Worm (Caenorhabditis elegans) whole organism, mixed stage, embryonic: Measurements from ENCODE around the gene T19C4.24.

Source experiments
- elt-1 ChIP-seq: sonication (generic microtip); optimal IDR thresholded peaks from 2 replicates; lab custom pipeline; 2017; ENCODE audit warnings: missing genetic modification characterization, mild to moderate bottlenecking, missing compliant biosample characterization, antibody characterized with exemption, moderate library complexity, borderline replicate concordance; ENCODE audit not compliant: insufficient read depth
- mab-5 ChIP-seq: fragments of 150-350 bp; optimal IDR thresholded peaks from 2 replicates; lab custom pipeline; 2014; ENCODE audit warnings: missing biosample characterization, missing genetic modification characterization
- mep-1 ChIP-seq: fragments of 150-350 bp; optimal IDR thresholded peaks from 2 replicates; lab custom pipeline; 2017; ENCODE audit warnings: missing biosample characterization, missing genetic modification reagents, missing genetic modification characterization, inconsistent platforms
- nhr-12 ChIP-seq: fragments of 150-350 bp; optimal IDR thresholded peaks from 2 replicates; lab custom pipeline; 2014; ENCODE audit warnings: missing biosample characterization, missing genetic modification characterization
- snpc-4 ChIP-seq: fragments of 150-350 bp; optimal IDR thresholded peaks from 2 replicates; lab custom pipeline; 2014; ENCODE audit warnings: missing biosample characterization, missing genetic modification characterization
- unc-39 ChIP-seq: fragments of 150-350 bp; optimal IDR thresholded peaks from 2 replicates; lab custom pipeline; 2014; ENCODE audit warnings: missing biosample characterization, missing genetic modification characterization

ce11 chrV:11196109-11196508, 49.3 kb upstream of the T19C4.24 start, which contains the start of gene clc-6:
- no peak for TF ChIP-seq mep-1 (tag; lab: Kevin White, UChicago)
- no peak for TF ChIP-seq unc-39 (tag; lab: Kevin White, UChicago)
- TF ChIP-seq elt-1 (tag; lab: Kevin White, UChicago): no peak
- no peak for TF ChIP-seq snpc-4 (tag; lab: Kevin White, UChicago)
- TF ChIP-seq nhr-12 (tag; lab: Kevin White, UChicago): no peak
- TF ChIP-seq mab-5 (tag; lab: Kevin White, UChicago): no peak
